Worm (Caenorhabditis elegans) whole organism, L4 larva: Measurements from ENCODE around the gene ZK856.14.
A peak's percentile ranks its signal among the peaks of the same experiment; 100 is the strongest.

Source experiments
- R02D3.7 ChIP-seq: fragments of 150-350 bp; sonication (generic microtip); optimal IDR thresholded peaks from 3 replicates; lab custom pipeline; 2014; ENCODE audit warnings: missing biosample characterization, missing genetic modification characterization
- T26A8.4 ChIP-seq: fragments of 200-800 bp; sonication (Bioruptor generic); IDR thresholded peaks from 2 replicates; pipeline ENCODE4 v1.3.6; 2022; ENCODE audit warnings: missing genetic modification characterization, missing compliant biosample characterization
- Y5F2A.4 ChIP-seq: fragments of 200-800 bp; sonication (Bioruptor generic); optimal IDR thresholded peaks from 2 replicates; lab custom pipeline; 2018; ENCODE audit warnings: mild to moderate bottlenecking, missing genetic modification characterization, missing compliant biosample characterization
- aly-2 ChIP-seq: sonication (generic microtip); optimal IDR thresholded peaks from 2 replicates; lab custom pipeline; 2018; ENCODE audit warnings: missing biosample characterization, missing genetic modification characterization
- attf-4 ChIP-seq: sonication (generic microtip); optimal IDR thresholded peaks from 3 replicates; lab custom pipeline; 2017; ENCODE audit warnings: missing biosample characterization, missing genetic modification characterization
- ceh-32 ChIP-seq: sonication (generic microtip); optimal IDR thresholded peaks from 2 replicates; lab custom pipeline; 2016; ENCODE audit warnings: mild to moderate bottlenecking, missing genetic modification characterization, missing compliant biosample characterization; ENCODE audit not compliant: poor library complexity
- ceh-82 ChIP-seq: sonication (generic microtip); optimal IDR thresholded peaks from 2 replicates; lab custom pipeline; 2017; ENCODE audit warnings: missing biosample characterization, missing genetic modification characterization
- ces-1 ChIP-seq: fragments of 150-350 bp; sonication (generic microtip); optimal IDR thresholded peaks from 4 replicates; lab custom pipeline; 2014; ENCODE audit warnings: missing biosample characterization, missing genetic modification reagents, missing genetic modification characterization
- dmd-6 ChIP-seq: fragments of 200-800 bp; sonication (Bioruptor generic); IDR thresholded peaks from 2 replicates; pipeline ENCODE4 v1.3.6; 2022; ENCODE audit warnings: missing genetic modification reagents, missing genetic modification characterization, missing compliant biosample characterization
- hlh-11 ChIP-seq: fragments of 200-800 bp; sonication (Bioruptor generic); optimal IDR thresholded peaks from 2 replicates; lab custom pipeline; 2018; ENCODE audit warnings: mild to moderate bottlenecking, missing genetic modification characterization, missing compliant biosample characterization
- hlh-30 ChIP-seq: sonication (generic microtip); optimal IDR thresholded peaks from 2 replicates; lab custom pipeline; 2017; ENCODE audit warnings: antibody characterized with exemption, mild to moderate bottlenecking, missing genetic modification characterization, missing compliant biosample characterization; ENCODE audit not compliant: insufficient read depth
- lin-15B ChIP-seq: fragments of 150-350 bp; sonication (generic microtip); optimal IDR thresholded peaks from 3 replicates; lab custom pipeline; 2014; ENCODE audit warnings: missing biosample characterization, missing genetic modification characterization
- mep-1 ChIP-seq: fragments of 150-350 bp; sonication (generic microtip); optimal IDR thresholded peaks from 3 replicates; lab custom pipeline; 2014; ENCODE audit warnings: missing biosample characterization, missing genetic modification characterization
- php-3 ChIP-seq: fragments of 200-800 bp; sonication (Bioruptor generic); IDR thresholded peaks from 2 replicates; pipeline ENCODE4 v1.3.6; 2022; ENCODE audit warnings: missing genetic modification reagents, missing genetic modification characterization, missing compliant biosample characterization
- rbr-2 ChIP-seq: sonication (generic microtip); optimal IDR thresholded peaks from 2 replicates; lab custom pipeline; 2016; ENCODE audit warnings: missing genotype, missing genetic modification characterization, missing compliant biosample characterization
- saeg-2 ChIP-seq: fragments of 200-800 bp; sonication (Bioruptor generic); IDR thresholded peaks from 2 replicates; pipeline ENCODE4 v1.3.6; 2022; ENCODE audit warnings: missing genetic modification reagents, missing genetic modification characterization, missing compliant biosample characterization

Gene ZK856.14

DNA sequence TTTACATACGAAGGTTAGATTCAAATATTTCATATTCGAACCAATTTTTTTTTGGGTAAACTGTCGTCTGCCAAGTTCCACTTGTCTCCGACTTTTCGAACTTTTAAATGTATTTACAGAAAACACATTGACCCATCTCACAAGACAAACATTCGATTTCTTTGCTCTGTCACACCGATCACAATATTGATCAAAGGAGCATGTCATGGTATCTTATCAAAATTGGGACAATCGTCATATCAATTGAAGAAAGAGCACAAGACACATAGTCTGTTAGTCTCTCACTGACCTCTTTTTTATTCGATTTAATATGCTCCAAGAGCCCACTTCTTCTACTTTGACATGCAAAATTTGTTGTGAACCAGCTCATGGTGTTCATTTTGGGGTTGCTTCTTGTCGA, 39.2 kb downstream of the ZK856.14 start, which contains the start of gene nhr-232 (continued):
- TF ChIP-seq mep-1 (tag; lab: Kevin White, UChicago) (no peak), aly-2 (tag; lab: Kevin White, UChicago) (no peak), attf-4 (tag; lab: Kevin White, UChicago) (no peak), php-3 (peak; percentile 63)
- TF ChIP-seq, all 104 proteins: peak for 12

DNA sequence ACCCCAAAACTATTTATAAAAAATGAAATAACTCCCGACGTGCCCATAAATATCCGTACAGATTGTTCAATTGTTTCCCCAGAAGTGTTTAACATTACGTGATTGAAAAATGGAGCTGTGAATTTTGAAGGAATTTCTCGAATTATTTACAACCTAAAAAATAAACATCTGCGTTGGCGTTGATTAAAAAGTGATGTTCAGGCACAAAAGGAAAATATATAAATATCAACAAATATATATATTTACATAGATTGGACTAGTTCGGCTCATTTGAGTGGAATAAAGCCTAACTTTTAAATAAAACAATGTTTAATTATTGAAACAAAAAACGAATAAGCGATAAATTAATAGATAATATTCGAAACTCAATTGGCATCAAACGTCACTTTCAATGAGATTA, 43.6 kb downstream of the ZK856.14 start, which contains the start of gene sri-18:
Gene sri-18 (minus strand): TSS at position 101 of the 400 bp plus-strand sequence.
- TF ChIP-seq dmd-6 (no peak), hlh-30 (tag; lab: Kevin White, UChicago) (no peak), Y5F2A.4 (GFP tag; lab: Kevin White, UChicago) (no peak), ceh-32 (no peak), T26A8.4 (GFP tag; lab: Robert Waterston, UW) (no peak), hlh-11 (tag; lab: Kevin White, UChicago) (no peak)

DNA sequence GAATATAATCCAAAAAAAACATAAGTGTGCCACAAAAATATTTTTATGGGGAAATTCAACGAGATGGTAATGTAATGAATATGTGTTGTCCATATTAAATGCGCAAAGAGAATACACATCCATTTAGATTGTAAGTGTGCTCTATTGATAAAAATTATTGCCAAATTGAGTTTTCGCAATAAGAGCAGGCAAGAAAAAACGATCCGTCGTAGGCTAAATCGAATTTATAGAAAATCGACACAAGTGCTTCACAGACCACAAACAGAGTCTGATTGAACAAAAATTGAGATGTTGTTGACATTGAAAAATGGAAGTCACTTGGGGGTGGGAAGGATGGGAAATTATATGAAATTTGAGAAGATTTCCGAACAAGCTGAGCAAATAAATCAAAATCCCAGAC, 48.2 kb downstream of the ZK856.14 start:
- TF ChIP-seq ces-1 (GFP tag; lab: Kevin White, UChicago) (peak; percentile 73), R02D3.7 (tag; lab: Kevin White, UChicago) (no peak), lin-15B (tag; lab: Kevin White, UChicago) (no peak), ceh-82 (tag; lab: Kevin White, UChicago) (no peak), rbr-2 (no peak)

DNA sequence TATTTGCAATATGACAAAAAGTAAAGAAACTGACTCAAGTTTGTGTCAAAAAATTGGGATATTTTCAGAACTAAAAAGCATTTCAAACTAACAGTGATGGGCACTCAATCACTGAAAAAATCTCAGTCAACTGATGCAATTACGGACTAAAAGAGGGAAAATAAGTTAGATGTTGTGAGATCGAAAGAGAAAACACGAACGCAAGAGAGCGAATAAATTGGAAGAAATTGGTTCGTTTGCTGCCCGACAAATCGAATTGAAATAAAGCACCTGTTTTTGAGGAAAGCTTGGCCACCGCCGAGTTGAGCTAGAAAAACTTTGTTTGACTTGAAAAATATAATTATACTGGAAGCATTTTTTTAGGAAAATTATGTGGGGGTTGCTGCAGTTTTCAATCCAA, 49.2 kb downstream of the ZK856.14 start:
- TF ChIP-seq ces-1 (GFP tag; lab: Kevin White, UChicago): peak; percentile 54
- no peak for TF ChIP-seq saeg-2 (GFP tag; lab: Robert Waterston, UW)
